Fruit fly (Drosophila melanogaster) whole organism, embryonic: ENCODE data around the gene CG4730.

Experiments
- Aef1 ChIP-seq: fragments of 200-800 bp; sonication (Bioruptor generic); IDR thresholded peaks from 3 replicates; pipeline ENCODE4 v1.3.6; 2022; ENCODE audit warnings: missing biosample characterization, missing genetic modification characterization
- Atf6 ChIP-seq: fragments of 200-800 bp; sonication (Bioruptor generic); IDR thresholded peaks from 2 replicates; pipeline ENCODE4 v1.3.6; 2022; ENCODE audit warnings: missing biosample characterization, missing genetic modification characterization
- Bgb ChIP-seq: fragments of 200-800 bp; sonication (Bioruptor generic); IDR thresholded peaks from 2 replicates; pipeline ENCODE4 v1.3.6; 2022; ENCODE audit warnings: missing biosample characterization, missing genetic modification characterization; ENCODE audit not compliant: partially characterized antibody
- CG10147 ChIP-seq: fragments of 200-800 bp; sonication (Bioruptor generic); optimal IDR thresholded peaks from 2 replicates; lab custom pipeline; 2019; ENCODE audit warnings: missing biosample characterization, mild to moderate bottlenecking, missing genetic modification characterization, moderate library complexity
- CG10321 ChIP-seq: fragments of 200-800 bp; sonication (Bioruptor generic); IDR thresholded peaks from 2 replicates; pipeline ENCODE4 v1.3.6; 2022; ENCODE audit warnings: missing biosample characterization, missing genetic modification characterization
- CG11504 ChIP-seq: fragments of 200-800 bp; sonication (Bioruptor generic); optimal IDR thresholded peaks from 3 replicates; lab custom pipeline; 2019; ENCODE audit warnings: missing biosample characterization, mild to moderate bottlenecking, missing genetic modification characterization, moderate library complexity
- CG11723 ChIP-seq: fragments of 200-800 bp; sonication (Bioruptor generic); optimal IDR thresholded peaks from 2 replicates; lab custom pipeline; 2017; ENCODE audit warnings: missing biosample characterization, mild to moderate bottlenecking, missing genetic modification characterization
- CG12236 ChIP-seq: fragments of 200-800 bp; sonication (Bioruptor generic); optimal IDR thresholded peaks from 2 replicates; lab custom pipeline; 2016; ENCODE audit warnings: missing biosample characterization, missing genetic modification characterization
- CG12769 ChIP-seq: fragments of 200-800 bp; sonication (Bioruptor generic); optimal IDR thresholded peaks from 2 replicates; lab custom pipeline; 2019; ENCODE audit warnings: missing biosample characterization, mild to moderate bottlenecking, missing genetic modification characterization, moderate library complexity
- CG13624 ChIP-seq: fragments of 200-800 bp; sonication (Bioruptor generic); optimal IDR thresholded peaks from 2 replicates; lab custom pipeline; 2016; ENCODE audit warnings: missing biosample characterization, missing genetic modification characterization
- CG13894 ChIP-seq: fragments of 200-800 bp; sonication (Bioruptor generic); optimal IDR thresholded peaks from 3 replicates; lab custom pipeline; 2018; ENCODE audit warnings: missing biosample characterization, mild to moderate bottlenecking, missing genetic modification characterization, moderate library complexity
- CG2129 ChIP-seq: fragments of 200-800 bp; sonication (Bioruptor generic); IDR thresholded peaks from 2 replicates; pipeline ENCODE4 v1.3.6; 2022; ENCODE audit warnings: missing biosample characterization, missing genetic modification characterization; ENCODE audit not compliant: partially characterized antibody
- CG2889 ChIP-seq: fragments of 200-800 bp; sonication (Bioruptor generic); IDR thresholded peaks from 3 replicates; pipeline ENCODE4 v1.3.6; 2022; ENCODE audit warnings: missing biosample characterization, missing genetic modification characterization
- CG31388 ChIP-seq: fragments of 200-800 bp; sonication (Bioruptor generic); optimal IDR thresholded peaks from 2 replicates; lab custom pipeline; 2016; ENCODE audit warnings: missing biosample characterization, missing genetic modification characterization
- CG34376 ChIP-seq: fragments of 200-800 bp; sonication (Bioruptor generic); optimal IDR thresholded peaks from 2 replicates; lab custom pipeline; 2018; ENCODE audit warnings: missing biosample characterization, mild to moderate bottlenecking, missing genetic modification characterization
- CG7745 ChIP-seq: fragments of 200-800 bp; sonication (Bioruptor generic); optimal IDR thresholded peaks from 2 replicates; lab custom pipeline; 2018; ENCODE audit warnings: missing biosample characterization, mild to moderate bottlenecking, missing genetic modification characterization, moderate library complexity
- CG7786 ChIP-seq: fragments of 200-800 bp; sonication (Bioruptor generic); optimal IDR thresholded peaks from 2 replicates; lab custom pipeline; 2016; ENCODE audit warnings: missing biosample characterization, missing genetic modification characterization
- CG8281 ChIP-seq: fragments of 200-800 bp; sonication (Bioruptor generic); optimal IDR thresholded peaks from 2 replicates; lab custom pipeline; 2018; ENCODE audit warnings: missing biosample characterization, mild to moderate bottlenecking, missing genetic modification characterization, moderate library complexity
- CG9727 ChIP-seq: fragments of 200-800 bp; sonication (Bioruptor generic); optimal IDR thresholded peaks from 3 replicates; lab custom pipeline; 2017; ENCODE audit warnings: missing biosample characterization, mild to moderate bottlenecking, missing genetic modification characterization
- Chrac-16 ChIP-seq: fragments of 200-800 bp; sonication (Bioruptor generic); optimal IDR thresholded peaks from 3 replicates; lab custom pipeline; 2016; ENCODE audit warnings: missing biosample characterization, missing genetic modification characterization
- CkIIα-i1 ChIP-seq: fragments of 200-800 bp; sonication (Bioruptor generic); IDR thresholded peaks from 2 replicates; pipeline ENCODE4 v1.3.6; 2022; ENCODE audit warnings: missing biosample characterization, missing genetic modification characterization
- D19B ChIP-seq: fragments of 200-800 bp; sonication (Bioruptor generic); optimal IDR thresholded peaks from 2 replicates; lab custom pipeline; 2017; ENCODE audit warnings: missing biosample characterization, mild to moderate bottlenecking, missing genetic modification characterization
- Doc3 ChIP-seq: fragments of 200-800 bp; sonication (Bioruptor generic); IDR thresholded peaks from 3 replicates; pipeline ENCODE4 v1.3.6; 2022; ENCODE audit warnings: missing biosample characterization, missing genetic modification characterization; ENCODE audit not compliant: partially characterized antibody
- Ets97D ChIP-seq: fragments of 200-800 bp; sonication (Bioruptor generic); optimal IDR thresholded peaks from 3 replicates; lab custom pipeline; 2016; ENCODE audit warnings: missing biosample characterization, missing genetic modification characterization
- Fer3 ChIP-seq: fragments of 200-800 bp; sonication (Bioruptor generic); optimal IDR thresholded peaks from 2 replicates; lab custom pipeline; 2018; ENCODE audit warnings: missing biosample characterization, mild to moderate bottlenecking, missing genetic modification characterization, moderate library complexity
- HLH4C ChIP-seq: fragments of 200-800 bp; sonication (Bioruptor generic); IDR thresholded peaks from 3 replicates; pipeline ENCODE4 v1.3.6; 2022; ENCODE audit warnings: missing biosample characterization, missing genetic modification characterization; ENCODE audit not compliant: partially characterized antibody
- Hr39 ChIP-seq: fragments of >200 bp; optimal IDR thresholded peaks from 2 replicates; lab custom pipeline; 2017
- Meics ChIP-seq: fragments of 200-800 bp; sonication (Bioruptor generic); optimal IDR thresholded peaks from 2 replicates; lab custom pipeline; 2017; ENCODE audit warnings: missing biosample characterization, mild to moderate bottlenecking, missing genetic modification characterization
- NFAT ChIP-seq: fragments of 200-800 bp; sonication (Bioruptor generic); IDR thresholded peaks from 2 replicates; pipeline ENCODE4 v1.3.6; 2022; ENCODE audit warnings: missing biosample characterization, missing genetic modification characterization
- Nf-YC ChIP-seq: fragments of 200-800 bp; optimal IDR thresholded peaks from 3 replicates; lab custom pipeline; 2019; ENCODE audit warnings: missing biosample characterization, mild to moderate bottlenecking, missing genetic modification characterization, moderate library complexity
- Ssrp ChIP-seq: fragments of 200-800 bp; sonication (Bioruptor generic); optimal IDR thresholded peaks from 2 replicates; lab custom pipeline; 2018; ENCODE audit warnings: missing biosample characterization, mild to moderate bottlenecking, missing genetic modification characterization, moderate library complexity
- az2 ChIP-seq: fragments of 200-800 bp; sonication (Bioruptor generic); optimal IDR thresholded peaks from 3 replicates; lab custom pipeline; 2016; ENCODE audit warnings: missing biosample characterization, missing genetic modification characterization
- chn ChIP-seq: fragments of 200-800 bp; sonication (Bioruptor generic); optimal IDR thresholded peaks from 2 replicates; lab custom pipeline; 2016; ENCODE audit warnings: missing biosample characterization, missing genetic modification characterization
- cwo ChIP-seq: fragments of 200-800 bp; sonication (Bioruptor generic); optimal IDR thresholded peaks from 3 replicates; lab custom pipeline; 2017; ENCODE audit warnings: missing biosample characterization, missing genetic modification characterization, mild to moderate bottlenecking, moderate library complexity, missing genetic modification reagents
- dmrt99B ChIP-seq: fragments of 200-800 bp; sonication (Bioruptor generic); optimal IDR thresholded peaks from 2 replicates; lab custom pipeline; 2018; ENCODE audit warnings: missing biosample characterization, mild to moderate bottlenecking, missing genetic modification characterization, moderate library complexity
- emc ChIP-seq: fragments of 200-800 bp; sonication (Bioruptor generic); optimal IDR thresholded peaks from 2 replicates; lab custom pipeline; 2016; ENCODE audit warnings: missing biosample characterization, missing genetic modification characterization
- en ChIP-seq: fragments of 200-800 bp; sonication (Bioruptor generic); optimal IDR thresholded peaks from 2 replicates; lab custom pipeline; 2016; ENCODE audit warnings: missing biosample characterization, missing genetic modification characterization
- fd102C ChIP-seq: fragments of 200-800 bp; sonication (Bioruptor generic); optimal IDR thresholded peaks from 2 replicates; lab custom pipeline; 2018; ENCODE audit warnings: missing biosample characterization, mild to moderate bottlenecking, missing genetic modification characterization, moderate library complexity
- gt ChIP-seq: fragments of 200-800 bp; sonication (Bioruptor generic); IDR thresholded peaks from 2 replicates; pipeline ENCODE4 v1.3.6; 2022; ENCODE audit warnings: missing biosample characterization, missing genetic modification characterization
- her ChIP-seq: fragments of 200-800 bp; sonication (Bioruptor generic); optimal IDR thresholded peaks from 2 replicates; lab custom pipeline; 2016; ENCODE audit warnings: missing biosample characterization, missing genetic modification characterization
- jigr1 ChIP-seq: fragments of 200-800 bp; sonication (Bioruptor generic); IDR thresholded peaks from 3 replicates; pipeline ENCODE4 v1.3.6; 2022; ENCODE audit warnings: missing biosample characterization, missing genetic modification characterization
- lbe ChIP-seq: fragments of 200-800 bp; sonication (Bioruptor generic); optimal IDR thresholded peaks from 2 replicates; lab custom pipeline; 2016; ENCODE audit warnings: missing biosample characterization, mild to moderate bottlenecking, missing genetic modification characterization
- oc ChIP-seq: fragments of 200-800 bp; sonication (Bioruptor generic); optimal IDR thresholded peaks from 2 replicates; lab custom pipeline; 2018; ENCODE audit warnings: missing biosample characterization, mild to moderate bottlenecking, missing genetic modification characterization, moderate library complexity
- rib ChIP-seq: fragments of 200-800 bp; sonication (Bioruptor generic); IDR thresholded peaks from 2 replicates; pipeline ENCODE4 v1.3.6; 2022; ENCODE audit warnings: missing biosample characterization, missing genetic modification characterization
- salm ChIP-seq: fragments of 200-800 bp; sonication (Bioruptor generic); optimal IDR thresholded peaks from 2 replicates; lab custom pipeline; 2018; ENCODE audit warnings: missing biosample characterization, mild to moderate bottlenecking, missing genetic modification characterization
- sc ChIP-seq, 3 experiments: fragments of >200 bp in 2 of 3; fragments of 200-800 bp in 1 of 3; sonication (Bioruptor generic) in 1 of 3; optimal IDR thresholded peaks; 2 replicates in 2 of 3; 3 replicates in 1 of 3; lab custom pipeline; 2017; ENCODE audit warnings: mild to moderate bottlenecking in 1 of 3, missing biosample characterization in 1 of 3, missing genetic modification characterization in 1 of 3, missing genetic modification reagents in 1 of 3
- sens-2 ChIP-seq: fragments of 200-800 bp; sonication (Bioruptor generic); IDR thresholded peaks from 2 replicates; pipeline ENCODE4 v1.3.6; 2022; ENCODE audit warnings: missing biosample characterization, missing genetic modification characterization
- slbo ChIP-seq: fragments of 200-800 bp; sonication (Bioruptor generic); IDR thresholded peaks from 2 replicates; pipeline ENCODE4 v1.3.6; 2022; ENCODE audit warnings: missing biosample characterization, missing genetic modification characterization
- zen2 ChIP-seq: fragments of 200-800 bp; sonication (Bioruptor generic); IDR thresholded peaks from 3 replicates; pipeline ENCODE4 v1.3.6; 2022; ENCODE audit warnings: missing biosample characterization, missing genetic modification characterization; ENCODE audit not compliant: partially characterized antibody

CG4730 gene

dm6 chr3R:25661531-25662193, 16.8 kb downstream of the CG4730 start, which contains the start of gene RASSF8 (continued):
- TF ChIP-seq CG2129 (GFP tag; lab: Robert Waterston, UW): no peak
- TF ChIP-seq Atf6 (GFP tag; lab: Robert Waterston, UW): peak; percentile 14; the same call in 1 of the 2 replicates
- no peak for TF ChIP-seq D19B (GFP tag; lab: Kevin White, UChicago)
- no peak for TF ChIP-seq cwo (GFP tag; lab: Kevin White, UChicago)
- TF ChIP-seq dmrt99B: no peak
- TF ChIP-seq Fer3 (tag; lab: Kevin White, UChicago): no peak
- TF ChIP-seq CG7786 (GFP tag; lab: Kevin White, UChicago): no peak
- no peak for TF ChIP-seq CG31388 (GFP tag; lab: Kevin White, UChicago)
- no peak for TF ChIP-seq CG2889 (GFP tag; lab: Robert Waterston, UW)
- no peak for TF ChIP-seq CG8281 (tag; lab: Kevin White, UChicago)
- TF ChIP-seq Aef1: peak; percentile 66
- peak; percentile 1 for TF ChIP-seq CG13894
- no peak for TF ChIP-seq en (GFP tag; lab: Kevin White, UChicago)
- TF ChIP-seq emc (GFP tag; lab: Kevin White, UChicago): no peak
- TF ChIP-seq Chrac-16 (GFP tag; lab: Kevin White, UChicago): no peak
- no peak for TF ChIP-seq CG13624
- TF ChIP-seq az2 (GFP tag; lab: Kevin White, UChicago): no peak
- TF ChIP-seq sc (optimal IDR thresholded peaks at IDR 0.05; lab: Kevin White, UChicago): no peak
- no peak for TF ChIP-seq sc (GFP tag; optimal IDR thresholded peaks at IDR 0.05; lab: Kevin White, UChicago)
- no peak for TF ChIP-seq CG11723 (GFP tag; lab: Kevin White, UChicago)
- TF ChIP-seq jigr1 (GFP tag; lab: Robert Waterston, UW): peak; percentile 78; the same call in 2 of the 3 replicates
- no peak for TF ChIP-seq fd102C (GFP tag; lab: Kevin White, UChicago)
- no peak for TF ChIP-seq Hr39 (lab: Kevin White, UChicago)
- TF ChIP-seq oc (tag; lab: Kevin White, UChicago): no peak
- TF ChIP-seq Nf-YC: peak; percentile 38
- TF ChIP-seq chn (GFP tag; lab: Kevin White, UChicago): peak; percentile 38
- TF ChIP-seq gt: no peak
- peak; percentile 78 for TF ChIP-seq slbo
- no peak for TF ChIP-seq Ssrp
- TF ChIP-seq HLH4C (GFP tag; lab: Robert Waterston, UW): peak; percentile 68
- TF ChIP-seq CG12236 (GFP tag; lab: Kevin White, UChicago): no peak
- TF ChIP-seq rib (GFP tag; lab: Robert Waterston, UW): no peak
- TF ChIP-seq Ets97D (GFP tag; lab: Kevin White, UChicago): peak; percentile 31
- TF ChIP-seq salm (tag; lab: Kevin White, UChicago): no peak
- TF ChIP-seq CG9727 (GFP tag; lab: Kevin White, UChicago): peak; percentile 56
- no peak for TF ChIP-seq sens-2 (GFP tag; lab: Robert Waterston, UW)
- TF ChIP-seq NFAT (GFP tag; lab: Robert Waterston, UW): peak; percentile 74
- peak; percentile 32 for TF ChIP-seq her (GFP tag; lab: Kevin White, UChicago)
- TF ChIP-seq CkIIα-i1 (GFP tag; lab: Robert Waterston, UW): no peak
- peak; percentile 33 for TF ChIP-seq CG11504 (tag; lab: Kevin White, UChicago)
- no peak for TF ChIP-seq CG7745
- TF ChIP-seq CG12769 (tag; lab: Kevin White, UChicago): no peak
- TF ChIP-seq CG10321: no peak
- peak; percentile 7; the same call in 1 of the 3 replicates for TF ChIP-seq zen2 (GFP tag; lab: Robert Waterston, UW)
- no peak for TF ChIP-seq CG10147 (GFP tag; lab: Kevin White, UChicago)
- TF ChIP-seq CG34376: no peak
- peak; percentile 78 for TF ChIP-seq Bgb
- no peak for TF ChIP-seq lbe (GFP tag; lab: Kevin White, UChicago)
- TF ChIP-seq Doc3 (GFP tag; lab: Robert Waterston, UW): peak; percentile 52; the same call in 1 of the 3 replicates
- no peak for TF ChIP-seq Meics
